Worm (Caenorhabditis elegans) whole organism, early embryonic: ENCODE measurements around the gene nhr-34.

Source experiments
- aly-1 ChIP-seq: sonication (generic microtip); optimal IDR thresholded peaks from 2 replicates; lab custom pipeline; 2016; ENCODE audit warnings: missing genetic modification characterization, missing compliant biosample characterization
- ama-1 ChIP-seq: fragments of 150-350 bp; optimal IDR thresholded peaks from 2 replicates; lab custom pipeline; 2014
- flt-1 ChIP-seq: fragments of 200-800 bp; sonication (Bioruptor generic); IDR thresholded peaks from 2 replicates; pipeline ENCODE4 v1.3.6; 2022; ENCODE audit warnings: missing genetic modification characterization, missing compliant biosample characterization
- hmbx-1 ChIP-seq: sonication (generic microtip); optimal IDR thresholded peaks from 2 replicates; lab custom pipeline; 2016; ENCODE audit warnings: mild to moderate bottlenecking, missing genetic modification characterization, missing compliant biosample characterization

DNA sequence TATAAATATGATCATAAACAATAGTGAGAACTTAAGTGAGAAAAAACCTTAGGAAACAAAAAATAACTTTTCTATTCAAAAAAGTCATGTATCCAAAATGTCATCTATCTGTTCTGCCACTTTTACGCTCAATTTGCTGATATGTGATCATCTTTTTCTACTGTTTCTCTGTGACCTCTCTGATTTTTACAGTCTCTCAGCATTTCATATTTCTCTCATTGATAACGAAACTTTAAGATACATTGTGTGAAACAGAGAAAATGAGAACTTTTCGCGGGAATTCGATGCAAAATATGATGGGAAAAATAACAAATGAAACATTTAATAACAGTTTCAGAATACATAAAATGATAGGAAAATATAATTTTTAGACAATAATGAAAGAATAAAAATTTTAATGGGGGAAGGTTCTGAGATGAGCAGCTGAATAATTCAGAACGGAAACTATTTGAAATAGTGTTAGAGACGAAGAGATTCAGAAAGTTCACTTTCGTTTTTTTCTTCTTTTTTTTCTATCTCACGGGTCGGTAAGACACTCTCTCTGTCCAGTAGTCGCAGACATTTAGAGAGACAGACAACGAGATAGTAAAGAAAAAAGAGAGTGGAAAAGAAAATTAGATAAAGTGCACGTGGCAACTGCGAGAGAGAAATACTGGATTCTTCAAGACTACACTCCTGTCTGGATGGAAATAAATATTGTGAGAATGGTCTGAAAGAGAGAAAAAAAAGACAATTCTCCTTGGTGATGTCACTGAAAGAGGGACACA, 1.9 kb upstream of the nhr-34 start:
- no peak for TF ChIP-seq ama-1 (lab: Kevin White, UChicago)
- TF ChIP-seq flt-1 = no peak
- TF ChIP-seq aly-1 = no peak
- TF ChIP-seq hmbx-1 (tag; lab: Kevin White, UChicago) = no peak
